Worm (Caenorhabditis elegans) whole organism, mixed stage, embryonic: ENCODE data around the gene C28C12.12.

Source experiments
- M03D4.4 ChIP-seq: sonication (generic microtip); optimal IDR thresholded peaks from 2 replicates; lab custom pipeline; 2017; ENCODE audit warnings: mild to moderate bottlenecking, missing genetic modification characterization, missing compliant biosample characterization
- bed-3 ChIP-seq: fragments of 200-800 bp; sonication (Bioruptor generic); optimal IDR thresholded peaks from 3 replicates; lab custom pipeline; 2018; ENCODE audit warnings: mild to moderate bottlenecking, missing genetic modification characterization, moderate library complexity, missing compliant biosample characterization
- blmp-1 ChIP-seq: fragments of 150-350 bp; optimal IDR thresholded peaks from 2 replicates; lab custom pipeline; 2014; ENCODE audit warnings: missing biosample characterization, missing genetic modification characterization
- ceh-39 ChIP-seq: fragments of 150-350 bp; optimal IDR thresholded peaks from 2 replicates; lab custom pipeline; 2014; ENCODE audit warnings: missing biosample characterization, missing genetic modification characterization
- ceh-43 ChIP-seq: fragments of 200-800 bp; sonication (Bioruptor generic); optimal IDR thresholded peaks from 2 replicates; lab custom pipeline; 2018; ENCODE audit warnings: mild to moderate bottlenecking, missing genetic modification characterization, moderate library complexity, missing compliant biosample characterization
- ceh-83 ChIP-seq: fragments of 200-800 bp; sonication (Bioruptor generic); optimal IDR thresholded peaks from 2 replicates; lab custom pipeline; 2018; ENCODE audit warnings: mild to moderate bottlenecking, missing genetic modification characterization, missing compliant biosample characterization
- drap-1 ChIP-seq: fragments of 200-800 bp; sonication (Bioruptor generic); optimal IDR thresholded peaks from 3 replicates; lab custom pipeline; 2018; ENCODE audit warnings: mild to moderate bottlenecking, missing genetic modification characterization, missing compliant biosample characterization
- elt-1 ChIP-seq: sonication (generic microtip); optimal IDR thresholded peaks from 2 replicates; lab custom pipeline; 2017; ENCODE audit warnings: missing genetic modification characterization, mild to moderate bottlenecking, missing compliant biosample characterization, antibody characterized with exemption, moderate library complexity, borderline replicate concordance; ENCODE audit not compliant: insufficient read depth
- elt-3 ChIP-seq: fragments of 150-350 bp; optimal IDR thresholded peaks from 2 replicates; lab custom pipeline; 2014; ENCODE audit warnings: missing biosample characterization, missing genetic modification characterization
- flh-1 ChIP-seq: fragments of 200-800 bp; sonication (Bioruptor generic); optimal IDR thresholded peaks from 2 replicates; lab custom pipeline; 2018; ENCODE audit warnings: mild to moderate bottlenecking, missing genetic modification characterization, moderate library complexity, missing compliant biosample characterization
- ham-2 ChIP-seq: fragments of 200-800 bp; sonication (Bioruptor generic); optimal IDR thresholded peaks from 2 replicates; lab custom pipeline; 2018; ENCODE audit warnings: mild to moderate bottlenecking, missing genetic modification characterization, missing compliant biosample characterization
- hlh-1 ChIP-seq: fragments of 150-350 bp; optimal IDR thresholded peaks from 2 replicates; lab custom pipeline; 2014; ENCODE audit warnings: missing biosample characterization, missing genetic modification reagents, missing genetic modification characterization
- lin-32 ChIP-seq: fragments of 200-800 bp; sonication (Bioruptor generic); optimal IDR thresholded peaks from 2 replicates; lab custom pipeline; 2018; ENCODE audit warnings: mild to moderate bottlenecking, missing genetic modification characterization, missing compliant biosample characterization
- lsy-2 ChIP-seq: fragments of 150-350 bp; optimal IDR thresholded peaks from 2 replicates; lab custom pipeline; 2014; ENCODE audit warnings: missing biosample characterization, missing genetic modification characterization
- mab-5 ChIP-seq: fragments of 150-350 bp; optimal IDR thresholded peaks from 2 replicates; lab custom pipeline; 2014; ENCODE audit warnings: missing biosample characterization, missing genetic modification characterization
- mep-1 ChIP-seq: fragments of 150-350 bp; optimal IDR thresholded peaks from 2 replicates; lab custom pipeline; 2017; ENCODE audit warnings: missing biosample characterization, missing genetic modification reagents, missing genetic modification characterization, inconsistent platforms
- mls-2 ChIP-seq: sonication (generic microtip); optimal IDR thresholded peaks from 2 replicates; lab custom pipeline; 2016; ENCODE audit warnings: mild to moderate bottlenecking, missing genetic modification characterization, moderate library complexity, missing compliant biosample characterization
- nhr-12 ChIP-seq: fragments of 150-350 bp; optimal IDR thresholded peaks from 2 replicates; lab custom pipeline; 2014; ENCODE audit warnings: missing biosample characterization, missing genetic modification characterization
- nhr-2 ChIP-seq: fragments of 150-350 bp; optimal IDR thresholded peaks from 2 replicates; lab custom pipeline; 2014; ENCODE audit warnings: missing biosample characterization, missing genetic modification characterization
- nhr-237 ChIP-seq: fragments of 150-350 bp; optimal IDR thresholded peaks from 2 replicates; lab custom pipeline; 2014; ENCODE audit warnings: missing biosample characterization, missing genetic modification characterization
- nhr-28 ChIP-seq: fragments of 150-350 bp; optimal IDR thresholded peaks from 2 replicates; lab custom pipeline; 2014; ENCODE audit warnings: missing biosample characterization, missing genetic modification characterization
- nhr-76 ChIP-seq: sonication (generic microtip); optimal IDR thresholded peaks from 2 replicates; lab custom pipeline; 2017; ENCODE audit warnings: missing biosample characterization, missing genetic modification characterization
- pha-4 ChIP-seq: fragments of 150-350 bp; optimal IDR thresholded peaks from 2 replicates; lab custom pipeline; 2018; ENCODE audit warnings: missing biosample characterization, missing genetic modification reagents, missing genetic modification characterization
- sem-2 ChIP-seq: fragments of 200-800 bp; sonication (Bioruptor generic); optimal IDR thresholded peaks from 2 replicates; lab custom pipeline; 2018; ENCODE audit warnings: mild to moderate bottlenecking, missing genetic modification characterization, missing compliant biosample characterization
- snpc-4 ChIP-seq: fragments of 150-350 bp; optimal IDR thresholded peaks from 2 replicates; lab custom pipeline; 2014; ENCODE audit warnings: missing biosample characterization, missing genetic modification characterization
- tbx-8 ChIP-seq: fragments of 200-800 bp; sonication (Bioruptor generic); optimal IDR thresholded peaks from 2 replicates; lab custom pipeline; 2018; ENCODE audit warnings: mild to moderate bottlenecking, missing genetic modification characterization, moderate library complexity, missing compliant biosample characterization
- unc-120 ChIP-seq: sonication (generic microtip); optimal IDR thresholded peaks from 2 replicates; lab custom pipeline; 2017; ENCODE audit warnings: missing genetic modification characterization, missing compliant biosample characterization; ENCODE audit not compliant: poor library complexity, severe bottlenecking
- unc-39 ChIP-seq: fragments of 150-350 bp; optimal IDR thresholded peaks from 2 replicates; lab custom pipeline; 2014; ENCODE audit warnings: missing biosample characterization, missing genetic modification characterization
- unc-62 ChIP-seq: fragments of 150-350 bp; optimal IDR thresholded peaks from 2 replicates; lab custom pipeline; 2014; ENCODE audit warnings: missing biosample characterization, missing genetic modification reagents, missing genetic modification characterization
- zip-8 ChIP-seq: fragments of 150-350 bp; optimal IDR thresholded peaks from 2 replicates; lab custom pipeline; 2014; ENCODE audit warnings: missing biosample characterization, missing genetic modification characterization
- ztf-11 ChIP-seq: fragments of 150-350 bp; optimal IDR thresholded peaks from 2 replicates; lab custom pipeline; 2014; ENCODE audit warnings: missing biosample characterization, missing genetic modification characterization

The C28C12.12 gene

ce11 chrIV:8463069-8463468, 33.1 kb downstream of the C28C12.12 start:
- TF ChIP-seq lsy-2 (tag; lab: Kevin White, UChicago) (no peak), lin-32 (GFP tag; lab: Kevin White, UChicago) (no peak), nhr-2 (tag; lab: Kevin White, UChicago) (no peak), tbx-8 (no peak), elt-3 (tag; lab: Kevin White, UChicago) (no peak), nhr-12 (tag; lab: Kevin White, UChicago) (no peak), ham-2 (GFP tag; lab: Kevin White, UChicago) (no peak), mab-5 (no peak), elt-1 (no peak), hlh-1 (tag; lab: Kevin White, UChicago) (no peak), snpc-4 (tag; lab: Kevin White, UChicago) (no peak), ceh-83 (no peak)

DNA sequence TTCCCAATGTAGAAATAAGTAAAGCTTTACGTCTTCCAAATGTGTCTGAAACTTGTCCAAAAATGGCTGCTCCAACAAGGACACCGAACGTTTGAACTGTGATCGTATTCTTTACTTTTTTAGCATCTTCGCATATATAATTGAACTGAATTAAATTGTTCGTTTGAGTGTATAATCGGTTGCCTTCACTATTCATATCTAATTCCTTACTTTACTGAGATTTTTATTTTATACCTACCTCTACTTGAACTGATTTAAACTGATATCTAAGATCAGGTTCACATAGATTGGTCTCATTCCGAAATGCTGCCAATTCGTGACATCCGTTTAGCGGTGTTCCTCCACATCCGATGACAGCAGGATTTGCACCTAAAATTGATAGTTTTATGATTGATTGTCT, 33.8 kb downstream of the C28C12.12 start:
- no peak for TF ChIP-seq flh-1 (GFP tag; lab: Kevin White, UChicago)
- TF ChIP-seq sem-2 (GFP tag; lab: Kevin White, UChicago), result no peak
- no peak for TF ChIP-seq zip-8 (tag; lab: Kevin White, UChicago)
- TF ChIP-seq, all 35 proteins: peak for 0

- TF ChIP-seq ztf-11 (tag; lab: Kevin White, UChicago) (no peak), flh-1 (GFP tag; lab: Kevin White, UChicago) (no peak), lin-32 (GFP tag; lab: Kevin White, UChicago) (no peak), nhr-76 (tag; lab: Kevin White, UChicago) (no peak), drap-1 (GFP tag; lab: Kevin White, UChicago) (no peak), mls-2 (no peak), sem-2 (GFP tag; lab: Kevin White, UChicago) (no peak), mab-5 (no peak), ceh-39 (tag; lab: Kevin White, UChicago) (no peak), lsy-2 (tag; lab: Kevin White, UChicago) (no peak), snpc-4 (tag; lab: Kevin White, UChicago) (no peak), nhr-12 (tag; lab: Kevin White, UChicago) (no peak), ceh-43 (GFP tag; lab: Kevin White, UChicago) (no peak), elt-1 (no peak)
- TF ChIP-seq, all 35 proteins: peak for 0
These were observed 35.0 kb downstream of the C28C12.12 start for ce11 chrIV:8461177-8461576.

DNA sequence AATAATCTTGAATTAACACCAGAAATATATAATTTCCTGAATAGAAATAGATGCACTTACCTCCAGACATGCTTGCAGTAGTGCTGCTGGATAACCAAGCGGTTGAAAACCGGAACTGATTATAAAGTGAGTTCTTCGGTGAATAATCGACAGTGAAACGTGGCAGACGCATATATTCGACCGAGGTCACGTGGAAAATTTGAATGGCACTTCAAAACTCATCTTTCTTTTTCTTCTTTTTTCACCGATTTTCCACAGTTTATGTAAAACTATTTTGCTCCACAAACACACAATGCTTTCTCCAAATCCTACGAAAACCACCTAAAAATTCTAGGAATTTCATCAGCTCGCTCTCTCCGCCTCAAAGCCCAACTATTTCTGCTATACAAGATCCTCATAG, 36.0 kb downstream of the C28C12.12 start, which contains the start of gene ant-1.4:
ant-1.4 (minus strand) TSS at position 101 of the 400 bp plus-strand sequence.
- TF ChIP-seq M03D4.4 (tag; lab: Kevin White, UChicago) (no peak), unc-62 (GFP tag; lab: Kevin White, UChicago) (no peak), blmp-1 (tag; lab: Kevin White, UChicago) (no peak), elt-3 (tag; lab: Kevin White, UChicago) (no peak), tbx-8 (no peak), flh-1 (GFP tag; lab: Kevin White, UChicago) (no peak), mep-1 (tag; lab: Kevin White, UChicago) (no peak)

ce11 chrIV:8456899-8457298, 39.3 kb downstream of the C28C12.12 start, which contains the start of gene syx-4:
TSS of gene syx-4 (plus strand) at chrIV:8457280.
- no peak for TF ChIP-seq ztf-11 (tag; lab: Kevin White, UChicago)
- TF ChIP-seq nhr-12 (tag; lab: Kevin White, UChicago), result no peak
- no peak for TF ChIP-seq mls-2
- TF ChIP-seq hlh-1 (tag; lab: Kevin White, UChicago), result no peak
- TF ChIP-seq ceh-43 (GFP tag; lab: Kevin White, UChicago), result no peak
- TF ChIP-seq mab-5, result no peak
- no peak for TF ChIP-seq drap-1 (GFP tag; lab: Kevin White, UChicago)
- TF ChIP-seq bed-3 (GFP tag; lab: Kevin White, UChicago), result no peak
- TF ChIP-seq pha-4 (tag; lab: Kevin White, UChicago), result no peak
- TF ChIP-seq lin-32 (GFP tag; lab: Kevin White, UChicago), result no peak
- TF ChIP-seq ceh-39 (tag; lab: Kevin White, UChicago), result no peak
- TF ChIP-seq ceh-83, result no peak

- TF ChIP-seq drap-1 (GFP tag; lab: Kevin White, UChicago), result no peak
- TF ChIP-seq blmp-1 (tag; lab: Kevin White, UChicago), result no peak
- TF ChIP-seq mab-5, result no peak
- TF ChIP-seq ceh-83, result no peak
- TF ChIP-seq elt-3 (tag; lab: Kevin White, UChicago), result no peak
- no peak for TF ChIP-seq mls-2
- TF ChIP-seq nhr-237 (tag; lab: Kevin White, UChicago), result no peak
- TF ChIP-seq unc-120 (tag; lab: Kevin White, UChicago), result no peak
- no peak for TF ChIP-seq lin-32 (GFP tag; lab: Kevin White, UChicago)
- TF ChIP-seq tbx-8, result no peak
- no peak for TF ChIP-seq nhr-76 (tag; lab: Kevin White, UChicago)
- no peak for TF ChIP-seq unc-62 (GFP tag; lab: Kevin White, UChicago)
- TF ChIP-seq unc-39, result no peak
- TF ChIP-seq nhr-2 (tag; lab: Kevin White, UChicago), result no peak
- TF ChIP-seq ztf-11 (tag; lab: Kevin White, UChicago), result no peak
- TF ChIP-seq nhr-28 (tag; lab: Kevin White, UChicago), result no peak
- TF ChIP-seq nhr-12 (tag; lab: Kevin White, UChicago), result no peak
- TF ChIP-seq ham-2 (GFP tag; lab: Kevin White, UChicago), result no peak
These were observed 42.1 kb downstream of the C28C12.12 start for ce11 chrIV:8454076-8454475.
